Worm (Caenorhabditis elegans) whole organism, L1 larva: ENCODE data around the gene cand-1.

Source experiments
- F16B12.6 ChIP-seq: fragments of 150-350 bp; optimal IDR thresholded peaks from 2 replicates; lab custom pipeline; 2014; ENCODE audit warnings: missing biosample characterization, missing genetic modification characterization
- aha-1 ChIP-seq: fragments of 150-350 bp; optimal IDR thresholded peaks from 2 replicates; lab custom pipeline; 2014; ENCODE audit warnings: missing biosample characterization, missing genetic modification characterization
- alr-1 ChIP-seq: fragments of 200-800 bp; sonication (Bioruptor generic); optimal IDR thresholded peaks from 2 replicates; lab custom pipeline; 2018; ENCODE audit warnings: borderline replicate concordance, mild to moderate bottlenecking, missing genetic modification characterization, missing compliant biosample characterization
- aly-2 ChIP-seq: fragments of 150-350 bp; optimal IDR thresholded peaks from 2 replicates; lab custom pipeline; 2014; ENCODE audit warnings: missing biosample characterization, missing genetic modification characterization
- blmp-1 ChIP-seq: fragments of 150-350 bp; optimal IDR thresholded peaks from 2 replicates; lab custom pipeline; 2014; ENCODE audit warnings: missing biosample characterization, missing genetic modification characterization
- ceh-63 ChIP-seq: fragments of 200-800 bp; sonication (Bioruptor generic); optimal IDR thresholded peaks from 2 replicates; lab custom pipeline; 2018; ENCODE audit warnings: mild to moderate bottlenecking, missing genetic modification characterization, missing compliant biosample characterization
- ceh-82 ChIP-seq, 3 experiments: fragments of 150-350 bp in 1 of 3; sonication (generic microtip) in 2 of 3; optimal IDR thresholded peaks; 2 replicates each; lab custom pipeline; 2014 to 2017; ENCODE audit warnings: missing biosample characterization in 3 of 3, missing genetic modification characterization in 3 of 3
- ceh-90 ChIP-seq: sonication (generic microtip); optimal IDR thresholded peaks from 2 replicates; lab custom pipeline; 2016; ENCODE audit warnings: missing genetic modification characterization, missing compliant biosample characterization
- ces-1 ChIP-seq: fragments of 150-350 bp; optimal IDR thresholded peaks from 2 replicates; lab custom pipeline; 2014; ENCODE audit warnings: missing biosample characterization, missing genetic modification reagents, missing genetic modification characterization
- dsc-1 ChIP-seq: sonication (generic microtip); optimal IDR thresholded peaks from 2 replicates; lab custom pipeline; 2016; ENCODE audit warnings: mild to moderate bottlenecking, missing genetic modification characterization, missing compliant biosample characterization
- egl-27 ChIP-seq, 2 experiments: fragments of 150-350 bp in 1 of 2; sonication (generic microtip); optimal IDR thresholded peaks; 3 replicates each; lab custom pipeline; 2017 to 2018; ENCODE audit warnings: missing biosample characterization in 2 of 2, missing genetic modification characterization in 2 of 2, missing genetic modification reagents in 2 of 2
- elt-2 ChIP-seq: sonication (generic microtip); optimal IDR thresholded peaks from 2 replicates; lab custom pipeline; 2016; ENCODE audit warnings: missing genetic modification characterization, mild to moderate bottlenecking, inconsistent platforms, missing compliant biosample characterization, missing genetic modification reagents
- elt-3 ChIP-seq, 6 experiments: fragments of 150-350 bp in 1 of 6; sonication (generic microtip); optimal IDR thresholded peaks; 2 replicates each; lab custom pipeline; 2017 to 2018; ENCODE audit warnings: missing biosample characterization in 6 of 6, missing genetic modification characterization in 6 of 6, inconsistent platforms in 1 of 6
- fkh-10 ChIP-seq: sonication (generic microtip); optimal IDR thresholded peaks from 2 replicates; lab custom pipeline; 2017; ENCODE audit warnings: missing biosample characterization, missing genetic modification reagents, missing genetic modification characterization
- fkh-8 ChIP-seq: sonication (generic microtip); optimal IDR thresholded peaks from 2 replicates; lab custom pipeline; 2016; ENCODE audit warnings: mild to moderate bottlenecking, missing genetic modification characterization, missing compliant biosample characterization
- grh-1 ChIP-seq: fragments of 200-800 bp; sonication (Bioruptor generic); IDR thresholded peaks from 2 replicates; pipeline ENCODE4 v1.3.6; 2022; ENCODE audit warnings: missing genetic modification reagents, missing genetic modification characterization, missing compliant biosample characterization
- irx-1 ChIP-seq: sonication (generic microtip); optimal IDR thresholded peaks from 2 replicates; lab custom pipeline; 2016; ENCODE audit warnings: missing genetic modification characterization, missing compliant biosample characterization
- isw-1 ChIP-seq: fragments of 200-800 bp; sonication (Bioruptor generic); IDR thresholded peaks from 2 replicates; pipeline ENCODE4 v1.3.6; 2022; ENCODE audit warnings: missing genetic modification characterization, missing compliant biosample characterization
- lin-13 ChIP-seq: fragments of 150-350 bp; optimal IDR thresholded peaks from 2 replicates; lab custom pipeline; 2014; ENCODE audit warnings: missing biosample characterization, missing genetic modification reagents, missing genetic modification characterization
- lin-15B ChIP-seq: fragments of 150-350 bp; sonication (generic microtip); optimal IDR thresholded peaks from 3 replicates; lab custom pipeline; 2014; ENCODE audit warnings: missing biosample characterization, missing genetic modification characterization
- lin-35 ChIP-seq, 2 experiments: fragments of 150-350 bp; optimal IDR thresholded peaks; 2 replicates each; lab custom pipeline; 2014; ENCODE audit warnings: missing biosample characterization in 2 of 2, missing genetic modification characterization in 2 of 2, missing genetic modification reagents in 2 of 2
- lsy-2 ChIP-seq, 2 experiments: fragments of 150-350 bp; optimal IDR thresholded peaks; 2 replicates each; lab custom pipeline; 2014; ENCODE audit warnings: missing biosample characterization in 2 of 2, missing genetic modification characterization in 2 of 2
- mab-9 ChIP-seq: fragments of 200-800 bp; sonication (Bioruptor generic); IDR thresholded peaks from 2 replicates; pipeline ENCODE4 v1.3.6; 2022; ENCODE audit warnings: missing genetic modification reagents, missing genetic modification characterization, missing compliant biosample characterization
- mef-2 ChIP-seq: fragments of 150-350 bp; optimal IDR thresholded peaks from 2 replicates; lab custom pipeline; 2014; ENCODE audit warnings: missing biosample characterization, missing genetic modification characterization
- mep-1 ChIP-seq: fragments of 150-350 bp; optimal IDR thresholded peaks from 2 replicates; lab custom pipeline; 2014; ENCODE audit warnings: missing biosample characterization, missing genetic modification characterization
- nhr-11 ChIP-seq: fragments of 150-350 bp; optimal IDR thresholded peaks from 2 replicates; lab custom pipeline; 2014; ENCODE audit warnings: missing biosample characterization, missing genetic modification characterization
- nhr-12 ChIP-seq: sonication (generic microtip); optimal IDR thresholded peaks from 2 replicates; lab custom pipeline; 2017; ENCODE audit warnings: missing biosample characterization, missing genetic modification characterization
- nhr-20 ChIP-seq: sonication (generic microtip); optimal IDR thresholded peaks from 2 replicates; lab custom pipeline; 2016; ENCODE audit warnings: mild to moderate bottlenecking, missing genetic modification characterization, missing compliant biosample characterization
- nhr-76 ChIP-seq: sonication (generic microtip); optimal IDR thresholded peaks from 2 replicates; lab custom pipeline; 2017; ENCODE audit warnings: missing biosample characterization, missing genetic modification characterization
- nhr-77 ChIP-seq: fragments of 150-350 bp; optimal IDR thresholded peaks from 2 replicates; lab custom pipeline; 2014; ENCODE audit warnings: missing biosample characterization, missing genetic modification characterization
- pqm-1 ChIP-seq: sonication (generic microtip); optimal IDR thresholded peaks from 3 replicates; lab custom pipeline; 2017; ENCODE audit warnings: missing biosample characterization, missing genetic modification characterization
- rnt-1 ChIP-seq: sonication (generic microtip); optimal IDR thresholded peaks from 2 replicates; lab custom pipeline; 2016; ENCODE audit warnings: mild to moderate bottlenecking, missing genetic modification characterization, moderate library complexity, missing compliant biosample characterization
- snpc-4 ChIP-seq: fragments of 150-350 bp; optimal IDR thresholded peaks from 2 replicates; lab custom pipeline; 2014; ENCODE audit warnings: missing biosample characterization, missing genetic modification characterization
- snu-23 ChIP-seq: sonication (generic microtip); optimal IDR thresholded peaks from 2 replicates; lab custom pipeline; 2016; ENCODE audit warnings: missing genetic modification characterization, missing compliant biosample characterization
- sox-4 ChIP-seq: sonication (generic microtip); optimal IDR thresholded peaks from 2 replicates; lab custom pipeline; 2016; ENCODE audit warnings: missing genetic modification characterization, missing compliant biosample characterization
- sup-37 ChIP-seq: fragments of 200-800 bp; sonication (Bioruptor generic); optimal IDR thresholded peaks from 2 replicates; lab custom pipeline; 2018; ENCODE audit warnings: mild to moderate bottlenecking, missing genetic modification characterization, missing compliant biosample characterization
- swsn-7 ChIP-seq: sonication (generic microtip); optimal IDR thresholded peaks from 2 replicates; lab custom pipeline; 2016; ENCODE audit warnings: missing genetic modification characterization, missing compliant biosample characterization
- tlp-1 ChIP-seq: fragments of 150-350 bp; optimal IDR thresholded peaks from 2 replicates; lab custom pipeline; 2014; ENCODE audit warnings: missing biosample characterization, missing genetic modification characterization
- unc-130 ChIP-seq: fragments of 150-350 bp; optimal IDR thresholded peaks from 2 replicates; lab custom pipeline; 2017; ENCODE audit warnings: missing biosample characterization, missing genetic modification characterization, inconsistent platforms
- unc-30 ChIP-seq: sonication (generic microtip); optimal IDR thresholded peaks from 2 replicates; lab custom pipeline; 2017; ENCODE audit warnings: missing biosample characterization, missing genetic modification characterization
- unc-62 ChIP-seq: fragments of 150-350 bp; optimal IDR thresholded peaks from 2 replicates; lab custom pipeline; 2014; ENCODE audit warnings: missing biosample characterization, missing genetic modification reagents, missing genetic modification characterization
- unc-86 ChIP-seq: sonication (generic microtip); optimal IDR thresholded peaks from 2 replicates; lab custom pipeline; 2016; ENCODE audit warnings: missing genetic modification characterization, missing compliant biosample characterization
- vab-15 ChIP-seq: sonication (generic microtip); optimal IDR thresholded peaks from 2 replicates; lab custom pipeline; 2017; ENCODE audit warnings: missing genotype, mild to moderate bottlenecking, missing genetic modification characterization, missing compliant biosample characterization
- xbp-1 ChIP-seq: sonication (generic microtip); optimal IDR thresholded peaks from 2 replicates; lab custom pipeline; 2016; ENCODE audit warnings: missing genetic modification characterization, missing compliant biosample characterization
- zag-1 ChIP-seq: fragments of 150-350 bp; optimal IDR thresholded peaks from 2 replicates; lab custom pipeline; 2014; ENCODE audit warnings: missing biosample characterization, missing genetic modification characterization
- zip-4 ChIP-seq: fragments of 200-800 bp; sonication (Bioruptor generic); optimal IDR thresholded peaks from 2 replicates; lab custom pipeline; 2018; ENCODE audit warnings: mild to moderate bottlenecking, missing genetic modification characterization, moderate library complexity, missing compliant biosample characterization
- ztf-11 ChIP-seq, 2 experiments: sonication (generic microtip); optimal IDR thresholded peaks; 2 replicates each; lab custom pipeline; 2016 to 2017; ENCODE audit warnings: missing genetic modification characterization in 2 of 2, missing biosample characterization in 1 of 2, missing compliant biosample characterization in 1 of 2
- ztf-4 ChIP-seq: fragments of 150-350 bp; optimal IDR thresholded peaks from 2 replicates; lab custom pipeline; 2014; ENCODE audit warnings: missing biosample characterization, missing genetic modification characterization

Gene cand-1

ce11 chrV:16840961-16841360 lies 38.3 kb downstream of the cand-1 start, which contains the start of gene clec-40:
Gene clec-40, minus strand, starts transcription at chrV:16841061.
- TF ChIP-seq ceh-90 (no peak), aly-2 (tag; lab: Kevin White, UChicago) (no peak), xbp-1 (tag; lab: Kevin White, UChicago) (no peak), aha-1 (tag; lab: Kevin White, UChicago) (no peak), grh-1 (GFP tag; lab: Robert Waterston, UW) (no peak), egl-27 (tag; optimal IDR thresholded peaks at IDR 0.05; lab: Kevin White, UChicago) (no peak), nhr-20 (tag; lab: Kevin White, UChicago) (no peak), swsn-7 (no peak), unc-30 (no peak), unc-86 (tag; lab: Kevin White, UChicago) (no peak), nhr-77 (tag; lab: Kevin White, UChicago) (no peak), rnt-1 (tag; lab: Kevin White, UChicago) (no peak), blmp-1 (tag; lab: Kevin White, UChicago) (no peak), sup-37 (GFP tag; lab: Kevin White, UChicago) (no peak), zip-4 (GFP tag; lab: Kevin White, UChicago) (no peak), ces-1 (GFP tag; lab: Kevin White, UChicago) (no peak), lin-13 (GFP tag; lab: Kevin White, UChicago) (no peak), F16B12.6 (tag; lab: Kevin White, UChicago) (no peak), ceh-63 (GFP tag; lab: Kevin White, UChicago) (no peak)

ce11 chrV:16842941-16843340 lies 40.3 kb downstream of the cand-1 start, which contains the start of gene clec-25:
Gene clec-25, plus strand, starts transcription at chrV:16843241.
- TF ChIP-seq ztf-4 (tag; lab: Kevin White, UChicago) (no peak), mab-9 (GFP tag; lab: Robert Waterston, UW) (no peak), elt-3 (tag; optimal IDR thresholded peaks at IDR 0.05; lab: Kevin White, UChicago) (no peak), unc-130 (no peak), fkh-10 (GFP tag; lab: Kevin White, UChicago) (no peak), xbp-1 (tag; lab: Kevin White, UChicago) (no peak), lin-35 (GFP tag; optimal IDR thresholded peaks at IDR 0.05; lab: Kevin White, UChicago) (no peak), ceh-90 (no peak), mep-1 (tag; lab: Kevin White, UChicago) (no peak), dsc-1 (no peak), ceh-82 (tag; optimal IDR thresholded peaks at IDR 0.05; lab: Kevin White, UChicago) (no peak), nhr-11 (tag; lab: Kevin White, UChicago) (no peak), isw-1 (no peak), lin-15B (tag; lab: Kevin White, UChicago) (no peak), nhr-76 (no peak), alr-1 (tag; lab: Kevin White, UChicago) (no peak), unc-30 (no peak), snpc-4 (no peak), ces-1 (GFP tag; lab: Kevin White, UChicago) (no peak), nhr-77 (tag; lab: Kevin White, UChicago) (no peak)

ce11 chrV:16848498-16848897 lies 45.8 kb downstream of the cand-1 start, which contains the start of the genes clec-36 and clec-26:
Gene clec-36, minus strand, starts transcription at chrV:16848598.
Gene clec-26, plus strand, starts transcription at chrV:16848611.
- TF ChIP-seq elt-2 (tag; lab: Kevin White, UChicago), result peak; percentile 44
- no peak for TF ChIP-seq pqm-1 (tag; lab: Kevin White, UChicago)

- TF ChIP-seq aly-2 (tag; lab: Kevin White, UChicago), result no peak
- TF ChIP-seq ztf-11 (tag; optimal IDR thresholded peaks at IDR 0.05; lab: Kevin White, UChicago), result no peak
- TF ChIP-seq irx-1 (tag; lab: Kevin White, UChicago), result no peak
- TF ChIP-seq tlp-1 (tag; lab: Kevin White, UChicago), result no peak
- no peak for TF ChIP-seq mef-2 (tag; lab: Kevin White, UChicago)
- TF ChIP-seq unc-62, result no peak
- no peak for TF ChIP-seq pqm-1 (tag; lab: Kevin White, UChicago)
- TF ChIP-seq sox-4 (tag; lab: Kevin White, UChicago), result no peak
- no peak for TF ChIP-seq vab-15 (tag; lab: Kevin White, UChicago)
- TF ChIP-seq lsy-2 (tag; optimal IDR thresholded peaks at IDR 0.05; lab: Kevin White, UChicago), result no peak
- TF ChIP-seq nhr-12 (tag; lab: Kevin White, UChicago), result no peak
- no peak for TF ChIP-seq snu-23
- no peak for TF ChIP-seq zag-1 (tag; lab: Kevin White, UChicago)
- no peak for TF ChIP-seq fkh-8 (tag; lab: Kevin White, UChicago)
These were observed 49.3 kb downstream of the cand-1 start, which contains the start of gene clec-37 for ce11 chrV:16852002-16852401. Gene clec-37, minus strand, starts transcription at chrV:16852102.
